Fruit fly (Drosophila melanogaster) whole organism, adult: ENCODE results near the gene CG14439.
A peak's percentile ranks its signal among the peaks of the same experiment; 100 is the strongest.

Source experiments
- CG11617 ChIP-seq: fragments of 200-800 bp; sonication (Bioruptor generic); optimal IDR thresholded peaks from 2 replicates; lab custom pipeline; 2017; ENCODE audit warnings: mild to moderate bottlenecking, missing biosample characterization, missing genetic modification reagents, missing genetic modification characterization
- CG12768 ChIP-seq: fragments of 200-800 bp; sonication (Bioruptor generic); optimal IDR thresholded peaks from 2 replicates; lab custom pipeline; 2017; ENCODE audit warnings: missing biosample characterization, missing genetic modification characterization, mild to moderate bottlenecking, moderate library complexity, missing genetic modification reagents
- CG14711 ChIP-seq: fragments of 200-800 bp; sonication (Bioruptor generic); optimal IDR thresholded peaks from 2 replicates; lab custom pipeline; 2018; ENCODE audit warnings: missing biosample characterization, mild to moderate bottlenecking, missing genetic modification characterization, moderate library complexity
- CG1620 ChIP-seq: fragments of 200-800 bp; sonication (Bioruptor generic); optimal IDR thresholded peaks from 2 replicates; lab custom pipeline; 2016; ENCODE audit warnings: missing biosample characterization, missing genetic modification characterization
- CG33017 ChIP-seq: fragments of 200-800 bp; sonication (Bioruptor generic); optimal IDR thresholded peaks from 2 replicates; lab custom pipeline; 2018; ENCODE audit warnings: missing biosample characterization, mild to moderate bottlenecking, missing genetic modification characterization, moderate library complexity
- CG5204 ChIP-seq: fragments of 200-800 bp; sonication (Bioruptor generic); optimal IDR thresholded peaks from 2 replicates; lab custom pipeline; 2016; ENCODE audit warnings: missing biosample characterization, missing genetic modification characterization
- CG7045 ChIP-seq: fragments of 200-800 bp; sonication (Bioruptor generic); optimal IDR thresholded peaks from 2 replicates; lab custom pipeline; 2017; ENCODE audit warnings: missing biosample characterization, mild to moderate bottlenecking, missing genetic modification characterization
- CG7101 ChIP-seq: fragments of 200-800 bp; sonication (Bioruptor generic); optimal IDR thresholded peaks from 2 replicates; lab custom pipeline; 2018; ENCODE audit warnings: missing biosample characterization, mild to moderate bottlenecking, missing genetic modification characterization, moderate library complexity
- Clk ChIP-seq: fragments of 200-800 bp; sonication (Bioruptor generic); optimal IDR thresholded peaks from 2 replicates; lab custom pipeline; 2017; ENCODE audit warnings: missing biosample characterization, missing genetic modification characterization
- Crg-1 ChIP-seq: fragments of 200-800 bp; sonication (Bioruptor generic); optimal IDR thresholded peaks from 2 replicates; lab custom pipeline; 2016; ENCODE audit warnings: missing biosample characterization, missing genetic modification characterization
- Hr96 ChIP-seq: fragments of 200-800 bp; sonication (Bioruptor generic); optimal IDR thresholded peaks from 2 replicates; lab custom pipeline; 2016; ENCODE audit warnings: missing biosample characterization, missing genetic modification characterization
- Mnt ChIP-seq: fragments of 200-800 bp; sonication (Bioruptor generic); optimal IDR thresholded peaks from 2 replicates; lab custom pipeline; 2016; ENCODE audit warnings: missing biosample characterization, mild to moderate bottlenecking, missing genetic modification characterization
- bab1 ChIP-seq: fragments of 200-800 bp; sonication (Bioruptor generic); optimal IDR thresholded peaks from 3 replicates; lab custom pipeline; 2019; ENCODE audit warnings: missing biosample characterization, mild to moderate bottlenecking, missing genetic modification characterization, moderate library complexity
- cic ChIP-seq: fragments of 200-800 bp; sonication (Bioruptor generic); optimal IDR thresholded peaks from 2 replicates; lab custom pipeline; 2017; ENCODE audit warnings: missing biosample characterization, mild to moderate bottlenecking, missing genetic modification characterization, moderate library complexity
- cnc ChIP-seq, 2 experiments: fragments of >200 bp; optimal IDR thresholded peaks; 2 replicates each; lab custom pipeline; 2017
- kay ChIP-seq: fragments of 200-800 bp; sonication (Bioruptor generic); peaks from one replicate; lab custom pipeline; 2016; ENCODE audit warnings: missing biosample characterization, missing genetic modification characterization, borderline replicate concordance
- ovo ChIP-seq: fragments of 200-800 bp; sonication (Bioruptor generic); optimal IDR thresholded peaks from 2 replicates; lab custom pipeline; 2016; ENCODE audit warnings: missing biosample characterization, missing genetic modification characterization
- pad ChIP-seq: fragments of 200-800 bp; sonication (Bioruptor generic); optimal IDR thresholded peaks from 3 replicates; lab custom pipeline; 2017; ENCODE audit warnings: missing biosample characterization, missing genetic modification characterization, mild to moderate bottlenecking, moderate library complexity, missing genetic modification reagents
- tj ChIP-seq: fragments of 200-800 bp; sonication (Bioruptor generic); optimal IDR thresholded peaks from 3 replicates; lab custom pipeline; 2017; ENCODE audit warnings: missing biosample characterization, mild to moderate bottlenecking, missing genetic modification characterization, moderate library complexity
- toe ChIP-seq: fragments of 200-800 bp; sonication (Bioruptor generic); optimal IDR thresholded peaks from 2 replicates; lab custom pipeline; 2016; ENCODE audit warnings: missing biosample characterization, missing genetic modification characterization

CG14439 gene

dm6 chrX:6710665-6711064 lies 36.7 kb upstream of the CG14439 start:
- TF ChIP-seq CG7045 (GFP tag; lab: Kevin White, UChicago), result no peak
- peak; percentile 34 for TF ChIP-seq tj (GFP tag; lab: Kevin White, UChicago)

DNA sequence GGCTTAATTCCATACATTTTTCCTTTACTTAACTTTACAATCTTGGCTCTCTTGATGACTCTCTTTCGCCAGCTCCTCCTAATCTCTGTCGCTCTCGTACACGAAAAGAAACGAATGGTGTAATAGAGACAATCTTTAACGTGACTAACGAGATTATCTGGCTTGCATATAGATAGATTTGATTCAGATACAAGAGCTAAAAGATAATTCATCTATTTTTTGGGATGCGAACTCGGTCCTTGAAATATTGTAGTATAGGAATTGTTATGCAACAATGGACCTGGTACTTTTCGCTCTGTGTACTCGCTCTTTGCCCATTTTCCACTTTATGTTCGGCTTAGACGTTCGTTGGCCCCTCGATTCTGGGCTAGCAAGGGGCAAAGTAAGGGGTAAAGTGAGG lies 36.0 kb upstream of the CG14439 start:
- TF ChIP-seq Hr96 (GFP tag; lab: Kevin White, UChicago), result no peak
- peak; percentile 1 for TF ChIP-seq toe (GFP tag; lab: Kevin White, UChicago)
- TF ChIP-seq tj (GFP tag; lab: Kevin White, UChicago), result peak; percentile 43
- TF ChIP-seq CG5204 (GFP tag; lab: Kevin White, UChicago), result peak; percentile 1
- TF ChIP-seq Mnt (GFP tag; lab: Kevin White, UChicago), result no peak
- TF ChIP-seq CG14711 (tag; lab: Kevin White, UChicago), result peak; percentile 51
- TF ChIP-seq Crg-1 (GFP tag; lab: Kevin White, UChicago), result no peak
- TF ChIP-seq kay, result no peak
- TF ChIP-seq CG7101 (tag; lab: Kevin White, UChicago), result peak; percentile 51
- peak; percentile 53 for TF ChIP-seq bab1 (GFP tag; lab: Kevin White, UChicago)
- no peak for TF ChIP-seq ovo (GFP tag; lab: Kevin White, UChicago)
- TF ChIP-seq CG12768 (GFP tag; lab: Kevin White, UChicago), result peak; percentile 63
- TF ChIP-seq cnc (optimal IDR thresholded peaks at IDR 0.05; lab: Kevin White, UChicago), result no peak
- TF ChIP-seq cic (GFP tag; lab: Kevin White, UChicago), result no peak
- no peak for TF ChIP-seq Clk (GFP tag; lab: Kevin White, UChicago)
- peak; percentile 83 for TF ChIP-seq pad (GFP tag; lab: Kevin White, UChicago)
- peak; percentile 34 for TF ChIP-seq CG1620 (GFP tag; lab: Kevin White, UChicago)
- TF ChIP-seq CG33017, result peak; percentile 45
- peak; percentile 40 for TF ChIP-seq CG11617 (GFP tag; lab: Kevin White, UChicago)
- peak; percentile 37 for TF ChIP-seq CG7045 (GFP tag; lab: Kevin White, UChicago)

- TF ChIP-seq CG11617 (GFP tag; lab: Kevin White, UChicago), result no peak
- no peak for TF ChIP-seq cnc (optimal IDR thresholded peaks at IDR 0.05; lab: Kevin White, UChicago)
- no peak for TF ChIP-seq CG12768 (GFP tag; lab: Kevin White, UChicago)
- no peak for TF ChIP-seq Mnt (GFP tag; lab: Kevin White, UChicago)
Observed at dm6 chrX:6716170-6716569, 31.2 kb upstream of the CG14439 start.

DNA sequence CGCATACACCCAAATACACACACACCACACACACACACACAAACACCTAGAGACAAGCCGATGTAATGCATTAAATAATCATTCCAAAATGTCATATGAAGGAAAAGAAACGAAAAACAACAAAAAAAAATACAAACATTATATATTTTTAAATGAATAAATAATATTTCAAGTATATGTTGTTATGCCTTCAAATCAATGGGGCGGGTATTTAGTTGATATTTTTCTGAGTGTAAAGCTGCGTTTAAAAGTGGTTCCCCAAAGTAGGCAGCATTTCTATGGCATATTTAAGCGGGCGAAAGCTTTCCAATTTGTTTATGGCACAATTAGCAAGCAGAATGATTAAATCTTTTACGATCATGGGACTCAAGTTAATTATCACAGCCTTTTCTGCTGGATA lies 28.1 kb upstream of the CG14439 start:
- TF ChIP-seq CG7101 (tag; lab: Kevin White, UChicago) (peak; percentile 21), tj (GFP tag; lab: Kevin White, UChicago) (peak; percentile 18), ovo (GFP tag; lab: Kevin White, UChicago) (no peak), bab1 (GFP tag; lab: Kevin White, UChicago) (peak; percentile 21)

- no peak for TF ChIP-seq bab1 (GFP tag; lab: Kevin White, UChicago)
- no peak for TF ChIP-seq CG14711 (tag; lab: Kevin White, UChicago)
- TF ChIP-seq cnc (optimal IDR thresholded peaks at IDR 0.05; lab: Kevin White, UChicago), result no peak
- no peak for TF ChIP-seq cic (GFP tag; lab: Kevin White, UChicago)
- TF ChIP-seq CG7045 (GFP tag; lab: Kevin White, UChicago), result no peak
- no peak for TF ChIP-seq Hr96 (GFP tag; lab: Kevin White, UChicago)
- no peak for TF ChIP-seq Clk (GFP tag; lab: Kevin White, UChicago)
- TF ChIP-seq kay, result no peak
- TF ChIP-seq CG1620 (GFP tag; lab: Kevin White, UChicago), result no peak
- TF ChIP-seq pad (GFP tag; lab: Kevin White, UChicago), result no peak
- TF ChIP-seq Mnt (GFP tag; lab: Kevin White, UChicago), result no peak
- TF ChIP-seq CG12768 (GFP tag; lab: Kevin White, UChicago), result no peak
- TF ChIP-seq toe (GFP tag; lab: Kevin White, UChicago), result no peak
- TF ChIP-seq CG5204 (GFP tag; lab: Kevin White, UChicago), result no peak
- TF ChIP-seq ovo (GFP tag; lab: Kevin White, UChicago), result no peak
Observed at dm6 chrX:6719968-6720367, 27.4 kb upstream of the CG14439 start.

dm6 chrX:6723622-6724021 lies 23.7 kb upstream of the CG14439 start:
- no peak for TF ChIP-seq CG7101 (tag; lab: Kevin White, UChicago)
- TF ChIP-seq Clk (GFP tag; lab: Kevin White, UChicago), result no peak

- no peak for TF ChIP-seq CG33017
- TF ChIP-seq CG12768 (GFP tag; lab: Kevin White, UChicago), result no peak
- no peak for TF ChIP-seq Mnt (GFP tag; lab: Kevin White, UChicago)
Observed at dm6 chrX:6724904-6725505, 22.3 kb upstream of the CG14439 start.
